Worm (Caenorhabditis elegans) whole organism, L4 larva: ENCODE results near the gene C26F1.3.

Experiments used
- D1046.2 ChIP-seq: fragments of 200-800 bp; sonication (Bioruptor generic); IDR thresholded peaks from 2 replicates; pipeline ENCODE4 v1.3.6; 2022; ENCODE audit warnings: missing genetic modification characterization, missing compliant biosample characterization
- F10B5.3 ChIP-seq: sonication (generic microtip); optimal IDR thresholded peaks from 2 replicates; lab custom pipeline; 2016; ENCODE audit warnings: mild to moderate bottlenecking, missing genetic modification characterization, missing compliant biosample characterization
- F49E8.2 ChIP-seq: sonication (generic microtip); optimal IDR thresholded peaks from 2 replicates; lab custom pipeline; 2016; ENCODE audit warnings: missing compliant biosample characterization, mild to moderate bottlenecking, missing genetic modification characterization, borderline replicate concordance
- T20F7.1 ChIP-seq: fragments of 200-800 bp; sonication (Bioruptor generic); optimal IDR thresholded peaks from 2 replicates; lab custom pipeline; 2018; ENCODE audit warnings: mild to moderate bottlenecking, missing genetic modification characterization, missing compliant biosample characterization
- T26A8.4 ChIP-seq: fragments of 200-800 bp; sonication (Bioruptor generic); IDR thresholded peaks from 2 replicates; pipeline ENCODE4 v1.3.6; 2022; ENCODE audit warnings: missing genetic modification characterization, missing compliant biosample characterization
- Y5F2A.4 ChIP-seq: fragments of 200-800 bp; sonication (Bioruptor generic); optimal IDR thresholded peaks from 2 replicates; lab custom pipeline; 2018; ENCODE audit warnings: mild to moderate bottlenecking, missing genetic modification characterization, missing compliant biosample characterization
- ZK337.2 ChIP-seq: fragments of 200-800 bp; sonication (Bioruptor generic); IDR thresholded peaks from 2 replicates; pipeline ENCODE4 v1.3.6; 2022; ENCODE audit warnings: missing genetic modification reagents, missing genetic modification characterization, missing compliant biosample characterization
- ama-1 ChIP-seq: fragments of 150-350 bp; optimal IDR thresholded peaks from 2 replicates; lab custom pipeline; 2014; ENCODE audit warnings: inconsistent platforms, mixed read lengths
- attf-4 ChIP-seq: sonication (generic microtip); optimal IDR thresholded peaks from 3 replicates; lab custom pipeline; 2017; ENCODE audit warnings: missing biosample characterization, missing genetic modification characterization
- ceh-28 ChIP-seq: fragments of 150-350 bp; optimal IDR thresholded peaks from 2 replicates; lab custom pipeline; 2014; ENCODE audit warnings: missing biosample characterization, missing genetic modification reagents, missing genetic modification characterization
- ceh-44 ChIP-seq: fragments of 200-800 bp; sonication (Bioruptor generic); IDR thresholded peaks from 2 replicates; pipeline ENCODE4 v1.3.6; 2022; ENCODE audit warnings: missing genetic modification reagents, missing genetic modification characterization, missing compliant biosample characterization
- ceh-82 ChIP-seq: sonication (generic microtip); optimal IDR thresholded peaks from 2 replicates; lab custom pipeline; 2017; ENCODE audit warnings: missing biosample characterization, missing genetic modification characterization
- cey-2 ChIP-seq: sonication (generic microtip); optimal IDR thresholded peaks from 3 replicates; lab custom pipeline; 2017; ENCODE audit warnings: missing genetic modification characterization, mild to moderate bottlenecking, missing compliant biosample characterization, antibody characterized with exemption, borderline replicate concordance; ENCODE audit not compliant: insufficient read depth
- daf-12 ChIP-seq: fragments of 150-350 bp; optimal IDR thresholded peaks from 2 replicates; lab custom pipeline; 2014; ENCODE audit warnings: missing biosample characterization, missing genetic modification reagents, missing genetic modification characterization
- daf-16 ChIP-seq, 3 experiments: sonication (generic microtip); optimal IDR thresholded peaks; 2 replicates each; lab custom pipeline; 2016 to 2017; ENCODE audit warnings: missing genetic modification characterization in 3 of 3, missing genetic modification reagents in 3 of 3, mild to moderate bottlenecking in 2 of 3, missing compliant biosample characterization in 2 of 3, missing biosample characterization in 1 of 3, moderate library complexity in 1 of 3
- daf-8 ChIP-seq: fragments of 200-800 bp; sonication (Bioruptor generic); IDR thresholded peaks from 2 replicates; pipeline ENCODE4 v1.3.6; 2022; ENCODE audit warnings: missing genetic modification characterization, missing compliant biosample characterization
- dmd-6 ChIP-seq: fragments of 200-800 bp; sonication (Bioruptor generic); IDR thresholded peaks from 2 replicates; pipeline ENCODE4 v1.3.6; 2022; ENCODE audit warnings: missing genetic modification reagents, missing genetic modification characterization, missing compliant biosample characterization
- dmd-9 ChIP-seq: fragments of 200-800 bp; sonication (Bioruptor generic); IDR thresholded peaks from 2 replicates; pipeline ENCODE4 v1.3.6; 2022; ENCODE audit warnings: missing genetic modification reagents, missing genetic modification characterization, missing compliant biosample characterization
- dpl-1 ChIP-seq: fragments of 150-350 bp; optimal IDR thresholded peaks from 2 replicates; lab custom pipeline; 2014; ENCODE audit warnings: missing biosample characterization, missing genetic modification reagents, missing genetic modification characterization
- egl-43 ChIP-seq: fragments of 200-800 bp; sonication (Bioruptor generic); IDR thresholded peaks from 2 replicates; pipeline ENCODE4 v1.3.6; 2022; ENCODE audit warnings: missing genetic modification reagents, missing genetic modification characterization, missing compliant biosample characterization
- fos-1 ChIP-seq: fragments of 150-350 bp; optimal IDR thresholded peaks from 2 replicates; lab custom pipeline; 2014; ENCODE audit warnings: missing biosample characterization, missing genetic modification characterization
- hlh-11 ChIP-seq: fragments of 200-800 bp; sonication (Bioruptor generic); optimal IDR thresholded peaks from 2 replicates; lab custom pipeline; 2018; ENCODE audit warnings: mild to moderate bottlenecking, missing genetic modification characterization, missing compliant biosample characterization
- hlh-30 ChIP-seq: sonication (generic microtip); optimal IDR thresholded peaks from 2 replicates; lab custom pipeline; 2017; ENCODE audit warnings: antibody characterized with exemption, mild to moderate bottlenecking, missing genetic modification characterization, missing compliant biosample characterization; ENCODE audit not compliant: insufficient read depth
- lin-15B ChIP-seq: fragments of 150-350 bp; sonication (generic microtip); optimal IDR thresholded peaks from 3 replicates; lab custom pipeline; 2014; ENCODE audit warnings: missing biosample characterization, missing genetic modification characterization
- lin-29 ChIP-seq: fragments of 200-800 bp; sonication (Bioruptor generic); IDR thresholded peaks from 2 replicates; pipeline ENCODE4 v1.3.6; 2022; ENCODE audit warnings: missing genetic modification reagents, missing genetic modification characterization, missing compliant biosample characterization
- lin-39 ChIP-seq: fragments of 150-350 bp; optimal IDR thresholded peaks from 2 replicates; lab custom pipeline; 2014; ENCODE audit warnings: missing biosample characterization, missing genetic modification reagents, missing genetic modification characterization
- madf-9 ChIP-seq: fragments of 200-800 bp; sonication (Bioruptor generic); conservative IDR thresholded peaks from 2 replicates; pipeline ENCODE4 v1.3.6; 2022; ENCODE audit warnings: missing genetic modification reagents, missing genetic modification characterization, missing compliant biosample characterization
- mdl-1 ChIP-seq, 2 experiments: fragments of 150-350 bp in 1 of 2; sonication (generic microtip) in 1 of 2; optimal IDR thresholded peaks; 2 replicates each; lab custom pipeline; 2014 to 2017; ENCODE audit warnings: missing biosample characterization in 2 of 2, missing genetic modification characterization in 2 of 2
- mdt-29 ChIP-seq: fragments of 200-800 bp; sonication (Bioruptor generic); IDR thresholded peaks from 2 replicates; pipeline ENCODE4 v1.3.6; 2022; ENCODE audit warnings: missing genetic modification reagents, missing genetic modification characterization, missing compliant biosample characterization
- mep-1 ChIP-seq: fragments of 150-350 bp; sonication (generic microtip); optimal IDR thresholded peaks from 3 replicates; lab custom pipeline; 2014; ENCODE audit warnings: missing biosample characterization, missing genetic modification characterization
- mxl-2 ChIP-seq: fragments of 200-800 bp; sonication (Bioruptor generic); conservative IDR thresholded peaks from 2 replicates; pipeline ENCODE4 v1.3.6; 2022; ENCODE audit warnings: missing genetic modification reagents, missing genetic modification characterization, missing compliant biosample characterization
- mxl-3 ChIP-seq: fragments of 200-800 bp; sonication (Bioruptor generic); optimal IDR thresholded peaks from 2 replicates; lab custom pipeline; 2018; ENCODE audit warnings: mild to moderate bottlenecking, missing genetic modification characterization, missing compliant biosample characterization
- nhr-237 ChIP-seq: sonication (generic microtip); optimal IDR thresholded peaks from 2 replicates; lab custom pipeline; 2017; ENCODE audit warnings: missing biosample characterization, missing genetic modification characterization
- nhr-25 ChIP-seq: sonication (generic microtip); optimal IDR thresholded peaks from 2 replicates; lab custom pipeline; 2017; ENCODE audit warnings: missing genetic modification characterization, mild to moderate bottlenecking, missing compliant biosample characterization, antibody characterized with exemption, moderate library complexity, borderline replicate concordance; ENCODE audit not compliant: insufficient read depth
- nhr-41 ChIP-seq: fragments of 200-800 bp; sonication (Bioruptor generic); IDR thresholded peaks from 2 replicates; pipeline ENCODE4 v1.3.6; 2022; ENCODE audit warnings: missing genetic modification reagents, missing genetic modification characterization, missing compliant biosample characterization
- nhr-42 ChIP-seq: fragments of 200-800 bp; sonication (Bioruptor generic); IDR thresholded peaks from 2 replicates; pipeline ENCODE4 v1.3.6; 2022; ENCODE audit warnings: missing genetic modification characterization, missing compliant biosample characterization
- nhr-6 ChIP-seq: fragments of 150-350 bp; optimal IDR thresholded peaks from 2 replicates; lab custom pipeline; 2014; ENCODE audit warnings: missing biosample characterization, missing genetic modification characterization
- nhr-77 ChIP-seq: fragments of 150-350 bp; optimal IDR thresholded peaks from 2 replicates; lab custom pipeline; 2014; ENCODE audit warnings: missing biosample characterization, missing genetic modification characterization
- pqm-1 ChIP-seq: sonication (generic microtip); optimal IDR thresholded peaks from 2 replicates; lab custom pipeline; 2017; ENCODE audit warnings: missing biosample characterization, missing genetic modification characterization
- rbr-2 ChIP-seq: sonication (generic microtip); optimal IDR thresholded peaks from 2 replicates; lab custom pipeline; 2016; ENCODE audit warnings: missing genotype, missing genetic modification characterization, missing compliant biosample characterization
- skn-1 ChIP-seq: fragments of 150-350 bp; optimal IDR thresholded peaks from 2 replicates; lab custom pipeline; 2014; ENCODE audit warnings: missing biosample characterization, missing genetic modification characterization
- snpc-1.2 ChIP-seq: fragments of 200-800 bp; sonication (Bioruptor generic); IDR thresholded peaks from 2 replicates; pipeline ENCODE4 v1.3.6; 2022; ENCODE audit warnings: missing genetic modification reagents, missing genetic modification characterization, missing compliant biosample characterization
- snpc-4 ChIP-seq: fragments of 150-350 bp; optimal IDR thresholded peaks from 2 replicates; lab custom pipeline; 2014; ENCODE audit warnings: missing biosample characterization, missing genetic modification characterization
- spr-1 ChIP-seq: sonication (generic microtip); optimal IDR thresholded peaks from 2 replicates; lab custom pipeline; 2016; ENCODE audit warnings: mild to moderate bottlenecking, missing genetic modification characterization, missing compliant biosample characterization
- spr-3 ChIP-seq: fragments of 200-800 bp; sonication (Bioruptor generic); optimal IDR thresholded peaks from 2 replicates; lab custom pipeline; 2018; ENCODE audit warnings: mild to moderate bottlenecking, missing genetic modification characterization, missing compliant biosample characterization
- tag-97 ChIP-seq: fragments of 200-800 bp; sonication (Bioruptor generic); IDR thresholded peaks from 2 replicates; pipeline ENCODE4 v1.3.6; 2022; ENCODE audit warnings: missing genetic modification characterization, missing compliant biosample characterization
- unc-130 ChIP-seq: sonication (generic microtip); optimal IDR thresholded peaks from 2 replicates; lab custom pipeline; 2016; ENCODE audit warnings: missing genetic modification reagents, missing genetic modification characterization, missing compliant biosample characterization
- unc-39 ChIP-seq: sonication (generic microtip); optimal IDR thresholded peaks from 2 replicates; lab custom pipeline; 2017; ENCODE audit warnings: missing biosample characterization, missing genetic modification characterization
- vab-7 ChIP-seq: fragments of 200-800 bp; sonication (Bioruptor generic); IDR thresholded peaks from 2 replicates; pipeline ENCODE4 v1.3.6; 2022; ENCODE audit warnings: missing genetic modification reagents, missing genetic modification characterization, missing compliant biosample characterization
- zag-1 ChIP-seq: fragments of 150-350 bp; optimal IDR thresholded peaks from 2 replicates; lab custom pipeline; 2014; ENCODE audit warnings: missing biosample characterization, missing genetic modification characterization
- zfp-3 ChIP-seq: fragments of 200-800 bp; sonication (Bioruptor generic); conservative IDR thresholded peaks from 2 replicates; pipeline ENCODE4 v1.3.6; 2022; ENCODE audit warnings: missing genetic modification reagents, missing genetic modification characterization, missing compliant biosample characterization
- zip-2 ChIP-seq: fragments of 150-350 bp; optimal IDR thresholded peaks from 2 replicates; lab custom pipeline; 2014; ENCODE audit warnings: missing biosample characterization, missing genetic modification characterization

C26F1.3 gene

ce11 chrV:7730488-7730887, 46.6 kb upstream of the C26F1.3 start (continued):
- no peak for TF ChIP-seq zip-2
- TF ChIP-seq nhr-42 (GFP tag; lab: Robert Waterston, UW) = no peak
- no peak for TF ChIP-seq lin-29 (GFP tag; lab: Robert Waterston, UW)
- TF ChIP-seq zfp-3 (GFP tag; lab: Robert Waterston, UW) = no peak
- TF ChIP-seq unc-130 = no peak
- no peak for TF ChIP-seq mxl-3
- TF ChIP-seq mxl-2 = no peak
- no peak for TF ChIP-seq daf-12 (tag; lab: Kevin White, UChicago)
- no peak for TF ChIP-seq spr-1 (tag; lab: Kevin White, UChicago)
- peak; percentile 6 for TF ChIP-seq T20F7.1 (GFP tag; lab: Kevin White, UChicago)
- no peak for TF ChIP-seq madf-9
- TF ChIP-seq zag-1 = no peak
- peak; percentile 52; the same call in 1 of the 2 replicates for TF ChIP-seq snpc-1.2 (GFP tag; lab: Robert Waterston, UW)
- TF ChIP-seq ceh-82 (tag; lab: Kevin White, UChicago) = no peak
- no peak for TF ChIP-seq F10B5.3 (tag; lab: Kevin White, UChicago)
- TF ChIP-seq nhr-25 = peak; percentile 8
- no peak for TF ChIP-seq ama-1 (lab: Kevin White, UChicago)
- TF ChIP-seq F49E8.2 (tag; lab: Kevin White, UChicago) = no peak
- TF ChIP-seq nhr-41 (GFP tag; lab: Robert Waterston, UW) = no peak
- TF ChIP-seq ceh-28 (tag; lab: Kevin White, UChicago) = no peak
- 0 out of 2 replicates have a peak, but pooled peaks have one; percentile 6 for TF ChIP-seq ceh-44
- TF ChIP-seq nhr-77 (tag; lab: Kevin White, UChicago) = no peak
- TF ChIP-seq mep-1 = peak; percentile 35
- no peak for TF ChIP-seq attf-4 (tag; lab: Kevin White, UChicago)
- TF ChIP-seq nhr-6 (tag; lab: Kevin White, UChicago) = peak; percentile 37
- TF ChIP-seq vab-7 = no peak
- TF ChIP-seq Y5F2A.4 (GFP tag; lab: Kevin White, UChicago) = peak; percentile 52
- no peak for TF ChIP-seq fos-1
- TF ChIP-seq spr-3 (GFP tag; lab: Kevin White, UChicago) = peak; percentile 1
- TF ChIP-seq hlh-30 (tag; lab: Kevin White, UChicago) = peak; percentile 64
- TF ChIP-seq mdl-1 (tag; optimal IDR thresholded peaks at IDR 0.05; lab: Kevin White, UChicago) = no peak
- no peak for TF ChIP-seq cey-2
- TF ChIP-seq lin-15B (tag; lab: Kevin White, UChicago) = no peak
- TF ChIP-seq dpl-1 (GFP tag; lab: Kevin White, UChicago) = peak; percentile 38
- TF ChIP-seq skn-1 (tag; lab: Kevin White, UChicago) = no peak
- no peak for TF ChIP-seq pqm-1 (tag; lab: Kevin White, UChicago)
- TF ChIP-seq nhr-237 (tag; lab: Kevin White, UChicago) = no peak
- TF ChIP-seq mdt-29 (GFP tag; lab: Robert Waterston, UW) = no peak
- TF ChIP-seq T26A8.4 (GFP tag; lab: Robert Waterston, UW) = peak; percentile 77
- no peak for TF ChIP-seq ZK337.2 (GFP tag; lab: Robert Waterston, UW)
- peak; percentile 60 for TF ChIP-seq hlh-11 (tag; lab: Kevin White, UChicago)
- TF ChIP-seq egl-43 (GFP tag; lab: Robert Waterston, UW) = peak; percentile 60; the same call in 1 of the 2 replicates
- no peak for TF ChIP-seq D1046.2 (GFP tag; lab: Robert Waterston, UW)
- TF ChIP-seq dmd-6 (GFP tag; lab: Robert Waterston, UW) = peak; percentile 37; the same call in 1 of the 2 replicates
- no peak for TF ChIP-seq snpc-4
- peak; percentile 56 for TF ChIP-seq rbr-2
- no peak for TF ChIP-seq unc-39 (tag; lab: Kevin White, UChicago)
- no peak for TF ChIP-seq daf-16 (GFP tag; optimal IDR thresholded peaks at IDR 0.05; lab: Kevin White, UChicago)
- TF ChIP-seq daf-16 (tag; optimal IDR thresholded peaks at IDR 0.05; lab: Kevin White, UChicago) = peak; percentile 88
- peak; percentile 61; the same call in 1 of the 2 replicates for TF ChIP-seq dmd-9 (GFP tag; lab: Robert Waterston, UW)
- TF ChIP-seq daf-8 (GFP tag; lab: Robert Waterston, UW) = no peak
- TF ChIP-seq lin-39 (tag; lab: Kevin White, UChicago) = no peak
- no peak for TF ChIP-seq tag-97 (GFP tag; lab: Robert Waterston, UW)
